Fruit fly (Drosophila melanogaster) Kc167 (cell line): ENCODE results near the gene Vps29.

Experiments
- Myc ChIP-seq: fragments of >200 bp; optimal IDR thresholded peaks from 2 replicates; lab custom pipeline; 2017; ENCODE audit warnings: missing external identifiers
- Sin3A ChIP-seq: fragments of >200 bp; optimal IDR thresholded peaks from 2 replicates; lab custom pipeline; 2018; ENCODE audit warnings: missing external identifiers
- h ChIP-seq: fragments of >200 bp; optimal IDR thresholded peaks from 3 replicates; lab custom pipeline; 2018; ENCODE audit warnings: missing external identifiers
- insv ChIP-seq: fragments of >200 bp; optimal IDR thresholded peaks from 3 replicates; lab custom pipeline; 2018; ENCODE audit warnings: missing external identifiers
- psq ChIP-seq: fragments of >200 bp; optimal IDR thresholded peaks from 2 replicates; lab custom pipeline; 2017; ENCODE audit warnings: missing external identifiers
- ttk ChIP-seq: sonication (Bioruptor generic); optimal IDR thresholded peaks from 2 replicates; lab custom pipeline; 2017; ENCODE audit warnings: missing external identifiers

- no peak for TF ChIP-seq h
- no peak for TF ChIP-seq psq (lab: Kevin White, UChicago)
- no peak for TF ChIP-seq insv (lab: Kevin White, UChicago)
- no peak for TF ChIP-seq ttk (lab: Kevin White, UChicago)
- no peak for TF ChIP-seq Sin3A (lab: Kevin White, UChicago)
- no peak for TF ChIP-seq Myc
These were observed 26.3 kb upstream of the Vps29 start for dm6 chr2L:1124265-1124664.
